Worm (Caenorhabditis elegans) whole organism, midembryonic: ENCODE results near the gene Y46E12A.5.

Experiments
- ref-1 ChIP-seq: fragments of 200-800 bp; sonication (Bioruptor generic); conservative IDR thresholded peaks from 2 replicates; pipeline ENCODE4 v1.3.6; 2022; ENCODE audit warnings: missing genetic modification reagents, missing genetic modification characterization, missing compliant biosample characterization
- ztf-29 ChIP-seq: fragments of 200-800 bp; sonication (Bioruptor generic); IDR thresholded peaks from 2 replicates; pipeline ENCODE4 v1.3.6; 2022; ENCODE audit warnings: missing genetic modification reagents, missing genetic modification characterization, missing compliant biosample characterization

- TF ChIP-seq ref-1 (GFP tag; lab: Robert Waterston, UW), result no peak
- no peak for TF ChIP-seq ztf-29 (GFP tag; lab: Robert Waterston, UW)
Measured at ce11 chrIII:1805415-1806008, 47.5 kb upstream of the Y46E12A.5 start.
